Worm (Caenorhabditis elegans) whole organism, late embryonic: ENCODE results near the gene dmsr-4.

Source experiments
- T23F11.4 ChIP-seq: fragments of 200-800 bp; sonication (Bioruptor generic); optimal IDR thresholded peaks from 2 replicates; lab custom pipeline; 2018; ENCODE audit warnings: mild to moderate bottlenecking, missing genetic modification characterization, missing compliant biosample characterization
- Y22D7AL.16 ChIP-seq: sonication (generic microtip); optimal IDR thresholded peaks from 2 replicates; lab custom pipeline; 2016; ENCODE audit warnings: missing genetic modification characterization, missing compliant biosample characterization
- ahr-1 ChIP-seq: sonication (generic microtip); optimal IDR thresholded peaks from 2 replicates; lab custom pipeline; 2016; ENCODE audit warnings: missing genetic modification characterization, missing compliant biosample characterization
- ama-1 ChIP-seq: fragments of 150-350 bp; optimal IDR thresholded peaks from 2 replicates; lab custom pipeline; 2014
- ceh-24 ChIP-seq: sonication (generic microtip); optimal IDR thresholded peaks from 2 replicates; lab custom pipeline; 2016; ENCODE audit warnings: mild to moderate bottlenecking, missing genetic modification characterization, missing compliant biosample characterization
- ceh-31 ChIP-seq: sonication (generic microtip); optimal IDR thresholded peaks from 2 replicates; lab custom pipeline; 2016; ENCODE audit warnings: missing genetic modification characterization, missing compliant biosample characterization
- ceh-34 ChIP-seq: sonication (generic microtip); optimal IDR thresholded peaks from 2 replicates; lab custom pipeline; 2016; ENCODE audit warnings: mild to moderate bottlenecking, missing genetic modification characterization, missing compliant biosample characterization
- ceh-45 ChIP-seq: fragments of 200-800 bp; sonication (Bioruptor generic); IDR thresholded peaks from 2 replicates; pipeline ENCODE4 v1.3.6; 2022; ENCODE audit warnings: missing genetic modification reagents, missing genetic modification characterization, missing compliant biosample characterization
- ceh-48 ChIP-seq: sonication (generic microtip); optimal IDR thresholded peaks from 2 replicates; lab custom pipeline; 2016; ENCODE audit warnings: missing genetic modification characterization, inconsistent platforms, missing compliant biosample characterization
- ceh-6 ChIP-seq: fragments of 200-800 bp; sonication (Bioruptor generic); optimal IDR thresholded peaks from 2 replicates; lab custom pipeline; 2018; ENCODE audit warnings: mild to moderate bottlenecking, missing genetic modification characterization, missing compliant biosample characterization
- dmd-4 ChIP-seq: sonication (generic microtip); optimal IDR thresholded peaks from 2 replicates; lab custom pipeline; 2016; ENCODE audit warnings: borderline replicate concordance, missing genetic modification characterization, missing compliant biosample characterization
- elt-2 ChIP-seq: sonication (generic microtip); optimal IDR thresholded peaks from 2 replicates; lab custom pipeline; 2016; ENCODE audit warnings: missing genetic modification reagents, missing genetic modification characterization, missing compliant biosample characterization
- elt-4 ChIP-seq: sonication (generic microtip); optimal IDR thresholded peaks from 2 replicates; lab custom pipeline; 2016; ENCODE audit warnings: missing genetic modification characterization, missing compliant biosample characterization
- eyg-1 ChIP-seq: sonication (generic microtip); optimal IDR thresholded peaks from 2 replicates; lab custom pipeline; 2016; ENCODE audit warnings: missing genotype, missing genetic modification characterization, missing compliant biosample characterization
- fax-1 ChIP-seq: sonication (generic microtip); optimal IDR thresholded peaks from 2 replicates; lab custom pipeline; 2016; ENCODE audit warnings: missing genotype, missing genetic modification characterization, missing compliant biosample characterization
- fkh-6 ChIP-seq: sonication (generic microtip); optimal IDR thresholded peaks from 2 replicates; lab custom pipeline; 2016; ENCODE audit warnings: missing genetic modification characterization, missing compliant biosample characterization
- gmeb-2 ChIP-seq: sonication (generic microtip); optimal IDR thresholded peaks from 2 replicates; lab custom pipeline; 2016; ENCODE audit warnings: missing genetic modification characterization, inconsistent platforms, missing compliant biosample characterization
- hlh-30 ChIP-seq: sonication (generic microtip); optimal IDR thresholded peaks from 2 replicates; lab custom pipeline; 2017; ENCODE audit warnings: antibody characterized with exemption, missing genetic modification characterization, missing compliant biosample characterization; ENCODE audit not compliant: insufficient read depth
- hlh-6 ChIP-seq: sonication (generic microtip); optimal IDR thresholded peaks from 2 replicates; lab custom pipeline; 2016; ENCODE audit warnings: missing genotype, missing genetic modification characterization, missing compliant biosample characterization
- hlh-8 ChIP-seq: sonication (generic microtip); optimal IDR thresholded peaks from 2 replicates; lab custom pipeline; 2016; ENCODE audit warnings: missing genotype, missing genetic modification characterization, missing compliant biosample characterization
- lin-11 ChIP-seq: fragments of 200-800 bp; sonication (Bioruptor generic); optimal IDR thresholded peaks from 2 replicates; lab custom pipeline; 2018; ENCODE audit warnings: mild to moderate bottlenecking, missing genetic modification characterization, missing compliant biosample characterization
- nfya-1 ChIP-seq: sonication (generic microtip); optimal IDR thresholded peaks from 2 replicates; lab custom pipeline; 2017; ENCODE audit warnings: missing genetic modification characterization, mild to moderate bottlenecking, missing compliant biosample characterization, antibody characterized with exemption, moderate library complexity
- nhr-11 ChIP-seq: fragments of 150-350 bp; optimal IDR thresholded peaks from 2 replicates; lab custom pipeline; 2014; ENCODE audit warnings: missing biosample characterization, missing genetic modification characterization
- nhr-232 ChIP-seq: sonication (generic microtip); optimal IDR thresholded peaks from 2 replicates; lab custom pipeline; 2016; ENCODE audit warnings: missing genetic modification characterization, missing compliant biosample characterization
- npax-4 ChIP-seq: sonication (generic microtip); optimal IDR thresholded peaks from 2 replicates; lab custom pipeline; 2016; ENCODE audit warnings: missing genetic modification characterization, missing compliant biosample characterization
- pat-9 ChIP-seq: fragments of 200-800 bp; sonication (Bioruptor generic); optimal IDR thresholded peaks from 2 replicates; lab custom pipeline; 2018; ENCODE audit warnings: mild to moderate bottlenecking, missing genetic modification characterization, moderate library complexity, missing compliant biosample characterization
- pax-1 ChIP-seq: fragments of 150-350 bp; optimal IDR thresholded peaks from 2 replicates; lab custom pipeline; 2014; ENCODE audit warnings: missing biosample characterization, missing genetic modification characterization
- pha-2 ChIP-seq: sonication (generic microtip); optimal IDR thresholded peaks from 2 replicates; lab custom pipeline; 2017; ENCODE audit warnings: mild to moderate bottlenecking, missing genetic modification characterization, missing compliant biosample characterization
- ref-2 ChIP-seq: sonication (generic microtip); optimal IDR thresholded peaks from 2 replicates; lab custom pipeline; 2016; ENCODE audit warnings: missing genetic modification characterization, missing compliant biosample characterization
- rnt-1 ChIP-seq: sonication (generic microtip); optimal IDR thresholded peaks from 2 replicates; lab custom pipeline; 2016; ENCODE audit warnings: missing genetic modification characterization, missing compliant biosample characterization
- sdc-2 ChIP-seq: sonication (generic microtip); optimal IDR thresholded peaks from 2 replicates; lab custom pipeline; 2016; ENCODE audit warnings: missing genotype, missing genetic modification characterization, missing compliant biosample characterization
- sox-4 ChIP-seq: sonication (generic microtip); optimal IDR thresholded peaks from 2 replicates; lab custom pipeline; 2017; ENCODE audit warnings: mild to moderate bottlenecking, missing genetic modification characterization, inconsistent platforms, missing compliant biosample characterization
- unc-42 ChIP-seq: sonication (generic microtip); optimal IDR thresholded peaks from 2 replicates; lab custom pipeline; 2016; ENCODE audit warnings: missing genotype, missing genetic modification characterization, missing compliant biosample characterization
- zip-5 ChIP-seq: sonication (generic microtip); optimal IDR thresholded peaks from 2 replicates; lab custom pipeline; 2016; ENCODE audit warnings: missing genetic modification characterization, missing compliant biosample characterization

The dmsr-4 gene

DNA sequence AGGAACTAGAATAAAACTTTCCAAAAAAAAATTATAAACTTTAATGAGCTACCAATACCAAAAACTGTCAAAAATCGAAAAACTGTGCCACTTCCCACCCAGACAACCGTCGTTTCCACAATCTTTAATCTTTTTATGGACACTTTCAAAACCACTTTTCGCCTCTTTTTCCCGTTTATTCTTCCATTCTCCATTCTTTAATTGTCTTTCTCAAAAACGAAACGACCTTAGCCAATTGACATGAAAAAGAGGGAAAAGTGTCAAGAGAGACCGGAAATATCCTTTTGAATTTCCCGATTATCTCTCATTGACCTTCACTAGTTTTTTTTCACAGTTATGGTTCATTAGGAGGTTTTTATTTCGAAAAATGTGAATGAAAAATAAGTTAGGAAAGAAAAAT, 14.7 kb upstream of the dmsr-4 start:
- TF ChIP-seq fkh-6 (no peak), elt-4 (tag; lab: Kevin White, UChicago) (no peak), ceh-31 (tag; lab: Kevin White, UChicago) (no peak), nhr-11 (tag; lab: Kevin White, UChicago) (no peak), hlh-6 (no peak), pha-2 (tag; lab: Kevin White, UChicago) (no peak), npax-4 (tag; lab: Kevin White, UChicago) (no peak), ceh-45 (GFP tag; lab: Robert Waterston, UW) (no peak), ama-1 (lab: Kevin White, UChicago) (no peak)

- TF ChIP-seq ref-2 (no peak), lin-11 (tag; lab: Kevin White, UChicago) (no peak), zip-5 (tag; lab: Kevin White, UChicago) (no peak), nfya-1 (tag; lab: Kevin White, UChicago) (peak; percentile 53), sox-4 (tag; lab: Kevin White, UChicago) (no peak)
These were observed 13.5 kb upstream of the dmsr-4 start for ce11 chrII:370394-370793.

ce11 chrII:367455-367854, 10.6 kb upstream of the dmsr-4 start, which contains the start of gene ptr-3:
ptr-3 (minus strand) TSS chrII:367555.
- TF ChIP-seq T23F11.4 (GFP tag; lab: Kevin White, UChicago) (no peak), ceh-31 (tag; lab: Kevin White, UChicago) (no peak), pax-1 (tag; lab: Kevin White, UChicago) (no peak), fax-1 (no peak), sox-4 (tag; lab: Kevin White, UChicago) (no peak), eyg-1 (tag; lab: Kevin White, UChicago) (no peak), gmeb-2 (tag; lab: Kevin White, UChicago) (no peak), npax-4 (tag; lab: Kevin White, UChicago) (no peak)

- no peak for TF ChIP-seq rnt-1 (tag; lab: Kevin White, UChicago)
- TF ChIP-seq unc-42 (tag; lab: Kevin White, UChicago): peak; percentile 97
These were observed 2.4 kb downstream of the dmsr-4 start for ce11 chrII:354494-354893.

- no peak for TF ChIP-seq hlh-8 (tag; lab: Kevin White, UChicago)
- no peak for TF ChIP-seq fkh-6
- no peak for TF ChIP-seq sdc-2 (tag; lab: Kevin White, UChicago)
- TF ChIP-seq ceh-24 (tag; lab: Kevin White, UChicago): no peak
- no peak for TF ChIP-seq ahr-1
- no peak for TF ChIP-seq elt-2 (tag; lab: Kevin White, UChicago)
- no peak for TF ChIP-seq Y22D7AL.16 (tag; lab: Kevin White, UChicago)
- TF ChIP-seq ceh-6 (GFP tag; lab: Kevin White, UChicago): no peak
- TF ChIP-seq ceh-34 (tag; lab: Kevin White, UChicago): no peak
These were observed 7.1 kb downstream of the dmsr-4 start for ce11 chrII:349749-350148.

ce11 chrII:347734-348133, 9.1 kb downstream of the dmsr-4 start, which contains the start of gene D1069.3:
D1069.3 (minus strand) TSS chrII:347891.
- TF ChIP-seq hlh-8 (tag; lab: Kevin White, UChicago) (no peak), dmd-4 (tag; lab: Kevin White, UChicago) (no peak), elt-4 (tag; lab: Kevin White, UChicago) (no peak), nfya-1 (tag; lab: Kevin White, UChicago) (peak; percentile 11), ceh-24 (tag; lab: Kevin White, UChicago) (no peak), pat-9 (tag; lab: Kevin White, UChicago) (no peak), unc-42 (tag; lab: Kevin White, UChicago) (peak; percentile 79), sdc-2 (tag; lab: Kevin White, UChicago) (no peak), nhr-232 (tag; lab: Kevin White, UChicago) (no peak), ceh-31 (tag; lab: Kevin White, UChicago) (no peak), hlh-30 (no peak), ceh-48 (tag; lab: Kevin White, UChicago) (no peak)
